Fruit fly (Drosophila melanogaster) whole organism, embryonic: ENCODE results near the gene Sec5.

Experiments
- GATAe ChIP-seq: fragments of 200-800 bp; sonication (Bioruptor generic); conservative IDR thresholded peaks from 2 replicates; pipeline ENCODE4 v1.3.6; 2022; ENCODE audit warnings: missing biosample characterization, missing genetic modification characterization
- Hr39 ChIP-seq: fragments of >200 bp; optimal IDR thresholded peaks from 2 replicates; lab custom pipeline; 2017
- PHDP ChIP-seq: fragments of 200-800 bp; sonication (Bioruptor generic); optimal IDR thresholded peaks from 3 replicates; lab custom pipeline; 2018; ENCODE audit warnings: missing biosample characterization, mild to moderate bottlenecking, missing genetic modification characterization, moderate library complexity
- bcd ChIP-seq: fragments of 200-800 bp; sonication (Bioruptor generic); optimal IDR thresholded peaks from 2 replicates; lab custom pipeline; 2017; ENCODE audit warnings: missing biosample characterization, mild to moderate bottlenecking, missing genetic modification characterization
- cad ChIP-seq: fragments of >200 bp; optimal IDR thresholded peaks from 2 replicates; lab custom pipeline; 2017; ENCODE audit warnings: missing biosample characterization, missing genetic modification characterization
- tup ChIP-seq: fragments of 200-800 bp; sonication (Bioruptor generic); optimal IDR thresholded peaks from 2 replicates; lab custom pipeline; 2016; ENCODE audit warnings: missing biosample characterization, mild to moderate bottlenecking, missing genetic modification characterization, moderate library complexity

- TF ChIP-seq tup (GFP tag; lab: Kevin White, UChicago) (no peak), Hr39 (lab: Kevin White, UChicago) (no peak), bcd (GFP tag; lab: Kevin White, UChicago) (no peak), PHDP (no peak), cad (GFP tag; lab: Kevin White, UChicago) (no peak), GATAe (GFP tag; lab: Robert Waterston, UW) (no peak)
Measured at dm6 chr2L:3506806-3507205, 49.7 kb downstream of the Sec5 start.
